Worm (Caenorhabditis elegans) whole organism, L3 larva: Measurements from ENCODE around the gene F44E2.10.
A peak's percentile ranks its signal among the peaks of the same experiment; 100 is the strongest.

Experiments
- R02D3.7 ChIP-seq: fragments of 150-350 bp; optimal IDR thresholded peaks from 2 replicates; lab custom pipeline; 2014; ENCODE audit warnings: missing biosample characterization, missing genetic modification characterization
- aly-2 ChIP-seq: fragments of 150-350 bp; optimal IDR thresholded peaks from 2 replicates; lab custom pipeline; 2014; ENCODE audit warnings: missing biosample characterization, missing genetic modification characterization
- ama-1 ChIP-seq: fragments of 150-350 bp; optimal IDR thresholded peaks from 2 replicates; lab custom pipeline; 2018
- ceh-16 ChIP-seq: sonication (generic microtip); optimal IDR thresholded peaks from 2 replicates; lab custom pipeline; 2017; ENCODE audit warnings: missing biosample characterization, missing genetic modification characterization
- ceh-28 ChIP-seq: fragments of 150-350 bp; optimal IDR thresholded peaks from 2 replicates; lab custom pipeline; 2014; ENCODE audit warnings: missing biosample characterization, missing genetic modification reagents, missing genetic modification characterization
- ceh-82 ChIP-seq: fragments of 150-350 bp; optimal IDR thresholded peaks from 2 replicates; lab custom pipeline; 2014; ENCODE audit warnings: missing biosample characterization, missing genetic modification characterization
- ceh-9 ChIP-seq: sonication (generic microtip); optimal IDR thresholded peaks from 2 replicates; lab custom pipeline; 2018; ENCODE audit warnings: missing biosample characterization, missing genetic modification characterization
- daf-12 ChIP-seq: fragments of 150-350 bp; optimal IDR thresholded peaks from 2 replicates; lab custom pipeline; 2014; ENCODE audit warnings: missing biosample characterization, missing genetic modification reagents, missing genetic modification characterization
- egl-27 ChIP-seq: sonication (generic microtip); optimal IDR thresholded peaks from 4 replicates; lab custom pipeline; 2017; ENCODE audit warnings: missing biosample characterization, missing genetic modification reagents, missing genetic modification characterization
- egl-5 ChIP-seq: fragments of 150-350 bp; optimal IDR thresholded peaks from 2 replicates; lab custom pipeline; 2017; ENCODE audit warnings: missing biosample characterization, missing genetic modification reagents, missing genetic modification characterization, inconsistent platforms
- elt-1 ChIP-seq: fragments of 150-350 bp; optimal IDR thresholded peaks from 2 replicates; lab custom pipeline; 2014; ENCODE audit warnings: missing biosample characterization, missing genetic modification characterization
- elt-2 ChIP-seq: sonication (generic microtip); optimal IDR thresholded peaks from 2 replicates; lab custom pipeline; 2016; ENCODE audit warnings: missing genetic modification reagents, mild to moderate bottlenecking, missing genetic modification characterization, missing compliant biosample characterization
- elt-3 ChIP-seq, 3 experiments: fragments of 150-350 bp in 1 of 3; sonication (generic microtip) in 2 of 3; optimal IDR thresholded peaks; 2 replicates in 2 of 3; 4 replicates in 1 of 3; lab custom pipeline; 2014 to 2017; ENCODE audit warnings: missing biosample characterization in 3 of 3, missing genetic modification characterization in 3 of 3
- eor-1 ChIP-seq, 2 experiments: fragments of 150-350 bp; optimal IDR thresholded peaks; 2 replicates each; lab custom pipeline; 2014 to 2018; ENCODE audit warnings: missing biosample characterization in 2 of 2, missing genetic modification characterization in 2 of 2
- fkh-10 ChIP-seq: sonication (generic microtip); optimal IDR thresholded peaks from 2 replicates; lab custom pipeline; 2017; ENCODE audit warnings: missing biosample characterization, missing genetic modification reagents, missing genetic modification characterization
- fos-1 ChIP-seq: fragments of 150-350 bp; optimal IDR thresholded peaks from 2 replicates; lab custom pipeline; 2014; ENCODE audit warnings: missing biosample characterization, missing genetic modification characterization
- hmg-11 ChIP-seq: sonication (generic microtip); optimal IDR thresholded peaks from 2 replicates; lab custom pipeline; 2016; ENCODE audit warnings: missing genetic modification characterization, missing compliant biosample characterization
- jun-1 ChIP-seq: fragments of 150-350 bp; optimal IDR thresholded peaks from 2 replicates; lab custom pipeline; 2014; ENCODE audit warnings: missing biosample characterization, missing genetic modification reagents, missing genetic modification characterization
- lin-39 ChIP-seq: fragments of 150-350 bp; optimal IDR thresholded peaks from 2 replicates; lab custom pipeline; 2018; ENCODE audit warnings: missing biosample characterization, missing genetic modification reagents, missing genetic modification characterization
- lsy-12 ChIP-seq: sonication (generic microtip); optimal IDR thresholded peaks from 2 replicates; lab custom pipeline; 2016; ENCODE audit warnings: mild to moderate bottlenecking, missing genetic modification characterization, missing compliant biosample characterization
- mdl-1 ChIP-seq: fragments of 150-350 bp; optimal IDR thresholded peaks from 2 replicates; lab custom pipeline; 2014; ENCODE audit warnings: missing biosample characterization, missing genetic modification characterization
- mml-1 ChIP-seq: fragments of 150-350 bp; sonication (generic microtip); optimal IDR thresholded peaks from 3 replicates; lab custom pipeline; 2014; ENCODE audit warnings: missing biosample characterization, missing genetic modification characterization
- nfya-1 ChIP-seq: sonication (generic microtip); optimal IDR thresholded peaks from 2 replicates; lab custom pipeline; 2017; ENCODE audit warnings: missing genetic modification characterization, mild to moderate bottlenecking, missing compliant biosample characterization, antibody characterized with exemption, moderate library complexity; ENCODE audit not compliant: insufficient read depth
- nhr-11 ChIP-seq: fragments of 150-350 bp; optimal IDR thresholded peaks from 2 replicates; lab custom pipeline; 2014; ENCODE audit warnings: missing biosample characterization, missing genetic modification characterization
- nhr-12 ChIP-seq: fragments of 150-350 bp; optimal IDR thresholded peaks from 2 replicates; lab custom pipeline; 2014; ENCODE audit warnings: missing biosample characterization, missing genetic modification characterization
- nhr-23 ChIP-seq: fragments of 150-350 bp; optimal IDR thresholded peaks from 2 replicates; lab custom pipeline; 2014; ENCODE audit warnings: missing biosample characterization, missing genetic modification reagents, missing genetic modification characterization
- nhr-237 ChIP-seq: fragments of 150-350 bp; optimal IDR thresholded peaks from 2 replicates; lab custom pipeline; 2014; ENCODE audit warnings: missing biosample characterization, missing genetic modification characterization
- nhr-25 ChIP-seq: sonication (generic microtip); optimal IDR thresholded peaks from 2 replicates; lab custom pipeline; 2017; ENCODE audit warnings: missing biosample characterization, missing genetic modification characterization
- nhr-28 ChIP-seq: fragments of 150-350 bp; optimal IDR thresholded peaks from 2 replicates; lab custom pipeline; 2014; ENCODE audit warnings: missing biosample characterization, missing genetic modification characterization
- nhr-67 ChIP-seq: fragments of 150-350 bp; optimal IDR thresholded peaks from 2 replicates; lab custom pipeline; 2014; ENCODE audit warnings: missing biosample characterization, missing genetic modification characterization
- nhr-76 ChIP-seq: fragments of 150-350 bp; sonication (generic microtip); optimal IDR thresholded peaks from 5 replicates; lab custom pipeline; 2014; ENCODE audit warnings: missing biosample characterization, missing genetic modification characterization
- nhr-77 ChIP-seq: fragments of 150-350 bp; optimal IDR thresholded peaks from 2 replicates; lab custom pipeline; 2014; ENCODE audit warnings: missing biosample characterization, missing genetic modification characterization
- pha-4 ChIP-seq: fragments of 150-350 bp; optimal IDR thresholded peaks from 2 replicates; lab custom pipeline; 2014; ENCODE audit warnings: missing biosample characterization, missing genetic modification reagents, missing genetic modification characterization
- pqm-1 ChIP-seq: fragments of 150-350 bp; optimal IDR thresholded peaks from 2 replicates; lab custom pipeline; 2017; ENCODE audit warnings: missing biosample characterization, missing genetic modification characterization, inconsistent platforms
- sea-2 ChIP-seq: fragments of 150-350 bp; sonication (generic microtip); optimal IDR thresholded peaks from 4 replicates; lab custom pipeline; 2014; ENCODE audit warnings: missing biosample characterization, missing genetic modification reagents, missing genetic modification characterization
- skn-1 ChIP-seq: fragments of 150-350 bp; optimal IDR thresholded peaks from 2 replicates; lab custom pipeline; 2014; ENCODE audit warnings: missing biosample characterization, missing genetic modification characterization
- snpc-4 ChIP-seq: fragments of 150-350 bp; optimal IDR thresholded peaks from 2 replicates; lab custom pipeline; 2014; ENCODE audit warnings: missing biosample characterization, missing genetic modification characterization
- unc-39 ChIP-seq: sonication (generic microtip); optimal IDR thresholded peaks from 4 replicates; lab custom pipeline; 2017; ENCODE audit warnings: missing biosample characterization, missing genetic modification characterization
- unc-62 ChIP-seq: fragments of 150-350 bp; sonication (generic microtip); optimal IDR thresholded peaks from 4 replicates; lab custom pipeline; 2014; ENCODE audit warnings: missing biosample characterization, missing genetic modification reagents, missing genetic modification characterization
- zag-1 ChIP-seq: fragments of 150-350 bp; optimal IDR thresholded peaks from 2 replicates; lab custom pipeline; 2014; ENCODE audit warnings: missing biosample characterization, missing genetic modification characterization
- ztf-11 ChIP-seq: fragments of 150-350 bp; optimal IDR thresholded peaks from 2 replicates; lab custom pipeline; 2014; ENCODE audit warnings: missing biosample characterization, missing genetic modification characterization
- ztf-4 ChIP-seq: fragments of 150-350 bp; optimal IDR thresholded peaks from 2 replicates; lab custom pipeline; 2014; ENCODE audit warnings: missing biosample characterization, missing genetic modification characterization

Gene F44E2.10

DNA sequence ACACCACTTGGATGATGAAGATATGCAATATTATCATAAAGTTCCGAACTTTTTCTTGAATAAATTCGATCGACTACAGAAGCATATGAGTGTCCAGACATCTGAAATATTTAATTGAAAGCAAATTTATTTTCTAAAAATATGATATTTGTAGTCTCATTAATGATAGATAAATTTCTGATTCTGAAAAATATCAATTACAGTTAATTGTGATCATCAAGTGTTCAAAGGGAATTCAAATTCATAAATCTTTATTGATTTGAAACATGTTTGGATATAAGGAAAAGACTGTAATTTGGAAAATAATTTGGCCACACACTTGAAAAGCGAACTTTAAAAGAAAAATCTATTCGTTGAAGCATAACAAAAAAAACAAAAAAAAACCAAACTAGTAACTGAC lies 23.7 kb downstream of the F44E2.10 start, which contains the start of gene F54F2.7:
Gene F54F2.7, minus strand, starts transcription at position 101 of the 400 bp plus-strand sequence.
- TF ChIP-seq ceh-82 (tag; lab: Kevin White, UChicago), result no peak
- no peak for TF ChIP-seq elt-3 (tag; optimal IDR thresholded peaks at IDR 0.05; lab: Kevin White, UChicago)
- no peak for TF ChIP-seq mdl-1 (tag; lab: Kevin White, UChicago)
- TF ChIP-seq ceh-9, result no peak
- no peak for TF ChIP-seq fos-1 (tag; lab: Kevin White, UChicago)
- TF ChIP-seq nhr-23 (tag; lab: Kevin White, UChicago), result no peak
- TF ChIP-seq eor-1 (tag; optimal IDR thresholded peaks at IDR 0.05; lab: Kevin White, UChicago), result no peak
- TF ChIP-seq mml-1 (tag; lab: Kevin White, UChicago), result no peak
- no peak for TF ChIP-seq nhr-76 (tag; lab: Kevin White, UChicago)
- TF ChIP-seq nhr-77 (tag; lab: Kevin White, UChicago), result no peak
- no peak for TF ChIP-seq pha-4
- TF ChIP-seq aly-2, result no peak
- no peak for TF ChIP-seq unc-62 (GFP tag; lab: Kevin White, UChicago)
- TF ChIP-seq egl-5 (tag; lab: Kevin White, UChicago), result no peak
- TF ChIP-seq pqm-1 (tag; lab: Kevin White, UChicago), result no peak
- TF ChIP-seq skn-1, result no peak
- no peak for TF ChIP-seq nhr-25
- no peak for TF ChIP-seq lin-39 (tag; lab: Kevin White, UChicago)

DNA sequence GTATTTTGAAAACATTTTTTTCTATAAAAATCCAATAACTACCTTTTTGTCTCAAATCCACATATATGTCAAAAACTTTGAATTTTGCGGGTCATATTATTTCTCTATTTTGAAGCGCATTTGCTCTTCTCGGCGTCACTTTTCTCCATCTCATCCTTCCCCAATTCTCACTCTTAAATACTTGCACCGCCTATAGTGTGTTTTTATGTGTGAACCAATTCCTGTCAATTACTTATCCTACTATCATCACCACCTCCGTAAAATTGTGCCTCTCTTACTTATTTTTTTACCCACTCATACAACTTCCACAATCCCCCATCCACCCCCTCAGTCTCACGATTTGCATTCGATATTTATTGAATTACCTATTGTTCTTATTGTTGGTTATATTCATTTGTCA lies 25.1 kb downstream of the F44E2.10 start:
- TF ChIP-seq skn-1 (no peak), mdl-1 (tag; lab: Kevin White, UChicago) (no peak), nhr-67 (tag; lab: Kevin White, UChicago) (no peak), nhr-237 (tag; lab: Kevin White, UChicago) (no peak), ceh-9 (no peak), egl-5 (tag; lab: Kevin White, UChicago) (no peak), R02D3.7 (no peak), nhr-12 (tag; lab: Kevin White, UChicago) (no peak), snpc-4 (tag; lab: Kevin White, UChicago) (no peak), ceh-16 (tag; lab: Kevin White, UChicago) (no peak), fos-1 (tag; lab: Kevin White, UChicago) (no peak), elt-2 (no peak), zag-1 (tag; lab: Kevin White, UChicago) (no peak), fkh-10 (GFP tag; lab: Kevin White, UChicago) (no peak), nhr-77 (tag; lab: Kevin White, UChicago) (no peak), ama-1 (lab: Kevin White, UChicago) (no peak), ceh-28 (no peak), ztf-4 (tag; lab: Kevin White, UChicago) (no peak), ztf-11 (tag; lab: Kevin White, UChicago) (no peak)

DNA sequence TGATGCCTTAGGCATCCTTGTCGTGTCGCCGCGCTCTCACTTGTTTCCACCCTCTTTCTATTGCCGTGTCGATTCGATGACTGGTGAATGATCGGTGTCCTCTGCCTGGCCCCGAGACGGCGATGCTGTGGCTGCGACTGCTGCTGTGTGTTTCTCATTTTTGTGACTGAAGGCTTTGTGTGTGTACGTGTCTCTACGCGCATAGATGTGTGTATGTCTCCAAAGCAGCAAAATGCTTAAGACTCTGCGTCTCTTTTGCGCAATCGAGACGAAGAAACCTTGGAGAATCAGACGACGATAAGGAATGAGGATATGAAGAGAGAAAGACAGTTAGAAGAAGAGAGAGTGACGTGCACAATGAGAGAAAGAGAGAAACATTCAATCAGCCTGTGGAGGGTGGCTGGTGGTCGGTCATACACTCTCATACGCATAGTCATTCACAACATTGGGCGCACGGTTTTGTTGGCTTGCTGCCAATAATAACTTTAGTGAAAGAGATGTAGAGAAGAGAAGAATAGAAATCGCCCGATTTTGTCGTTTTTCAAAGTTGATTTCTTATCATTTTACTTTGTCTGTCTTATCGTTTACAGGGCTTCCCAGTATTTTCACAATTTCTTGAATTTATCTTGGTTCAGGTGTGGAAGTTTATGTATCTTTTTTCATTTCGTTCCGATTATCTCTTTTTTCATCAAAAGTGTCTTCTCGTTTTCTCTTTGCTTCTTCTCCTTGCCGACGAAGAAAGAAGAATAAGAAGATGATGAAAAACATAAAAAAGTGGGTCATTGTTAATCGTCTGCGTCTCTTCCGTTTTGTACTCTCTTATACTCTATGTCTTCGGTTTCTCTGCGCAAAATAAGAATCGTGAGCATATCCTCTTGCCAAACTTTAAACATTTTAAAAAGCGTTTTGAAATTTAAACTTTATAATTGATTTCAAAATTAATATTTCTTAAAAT lies 28.8 kb downstream of the F44E2.10 start:
- TF ChIP-seq nhr-77 (tag; lab: Kevin White, UChicago) (peak; percentile 78), nfya-1 (peak; percentile 98), ceh-28 (peak; percentile 93), fkh-10 (GFP tag; lab: Kevin White, UChicago) (peak; percentile 82), lin-39 (tag; lab: Kevin White, UChicago) (peak; percentile 97), unc-39 (tag; lab: Kevin White, UChicago) (no peak), pha-4 (peak; percentile 99), nhr-28 (peak; percentile 16), nhr-11 (tag; lab: Kevin White, UChicago) (peak; percentile 98), fos-1 (tag; lab: Kevin White, UChicago) (peak; percentile 72), nhr-25 (peak; percentile 99), mml-1 (tag; lab: Kevin White, UChicago) (peak; percentile 40), ama-1 (lab: Kevin White, UChicago) (peak; percentile 90), skn-1 (peak; percentile 89), elt-1 (tag; lab: Kevin White, UChicago) (peak; percentile 69), hmg-11 (tag; lab: Kevin White, UChicago) (peak; percentile 74), unc-62 (GFP tag; lab: Kevin White, UChicago) (peak; percentile 99), aly-2 (peak; percentile 89), daf-12 (tag; lab: Kevin White, UChicago) (peak; percentile 41), ztf-11 (tag; lab: Kevin White, UChicago) (no peak), snpc-4 (tag; lab: Kevin White, UChicago) (peak; percentile 88), nhr-76 (tag; lab: Kevin White, UChicago) (no peak), lsy-12 (peak; percentile 91), eor-1 (tag; optimal IDR thresholded peaks at IDR 0.05; lab: Kevin White, UChicago) (peak in 1 of 2 experiments; percentile 75), nhr-12 (tag; lab: Kevin White, UChicago) (no peak), jun-1 (tag; lab: Kevin White, UChicago) (peak; percentile 95), ceh-82 (tag; lab: Kevin White, UChicago) (peak; percentile 75), egl-27 (tag; lab: Kevin White, UChicago) (peak; percentile 91), R02D3.7 (peak; percentile 77), ceh-16 (tag; lab: Kevin White, UChicago) (no peak), sea-2 (GFP tag; lab: Kevin White, UChicago) (peak; percentile 86), ceh-9 (peak; percentile 50), elt-3 (tag; optimal IDR thresholded peaks at IDR 0.05; lab: Kevin White, UChicago) (peak in 1 of 3 experiments; percentile 69), egl-5 (tag; lab: Kevin White, UChicago) (peak; percentile 84), elt-2 (peak; percentile 93), nhr-237 (tag; lab: Kevin White, UChicago) (no peak)
